Fruit fly (Drosophila melanogaster) whole organism, prepupa: ENCODE data around the gene Eo.

ENCODE experiments used
- CG10631 ChIP-seq: fragments of 200-800 bp; sonication (Bioruptor generic); optimal IDR thresholded peaks from 2 replicates; lab custom pipeline; 2016; ENCODE audit warnings: missing biosample characterization, missing genetic modification characterization
- CG11902 ChIP-seq: fragments of 200-800 bp; sonication (Bioruptor generic); optimal IDR thresholded peaks from 3 replicates; lab custom pipeline; 2016; ENCODE audit warnings: missing biosample characterization, missing genetic modification characterization
- CG6792 ChIP-seq: fragments of 200-800 bp; sonication (Bioruptor generic); optimal IDR thresholded peaks from 3 replicates; lab custom pipeline; 2016; ENCODE audit warnings: missing biosample characterization, missing genetic modification characterization
- CG6854 ChIP-seq: fragments of 200-800 bp; sonication (Bioruptor generic); optimal IDR thresholded peaks from 2 replicates; lab custom pipeline; 2017; ENCODE audit warnings: missing biosample characterization, mild to moderate bottlenecking, missing genetic modification characterization
- CG8319 ChIP-seq: fragments of 200-800 bp; sonication (Bioruptor generic); optimal IDR thresholded peaks from 3 replicates; lab custom pipeline; 2016; ENCODE audit warnings: missing biosample characterization, missing genetic modification characterization
- Gug ChIP-seq: fragments of 200-800 bp; sonication (Bioruptor generic); IDR thresholded peaks from 2 replicates; pipeline ENCODE4 v1.3.6; 2022; ENCODE audit warnings: missing biosample characterization, missing genetic modification characterization
- Hr39 ChIP-seq: fragments of 200-800 bp; sonication (Bioruptor generic); optimal IDR thresholded peaks from 2 replicates; lab custom pipeline; 2016; ENCODE audit warnings: missing biosample characterization, missing genetic modification characterization
- Lpt ChIP-seq: fragments of 200-800 bp; sonication (Bioruptor generic); optimal IDR thresholded peaks from 3 replicates; lab custom pipeline; 2016; ENCODE audit warnings: missing biosample characterization, missing genetic modification characterization
- Sox102F ChIP-seq: fragments of 200-800 bp; sonication (Bioruptor generic); optimal IDR thresholded peaks from 2 replicates; lab custom pipeline; 2016; ENCODE audit warnings: missing biosample characterization, mild to moderate bottlenecking, missing genetic modification characterization
- lz ChIP-seq: fragments of 200-800 bp; sonication (Bioruptor generic); optimal IDR thresholded peaks from 3 replicates; lab custom pipeline; 2016; ENCODE audit warnings: missing biosample characterization, missing genetic modification characterization
- salr ChIP-seq, 2 experiments: fragments of 200-800 bp; sonication (Bioruptor generic); optimal IDR thresholded peaks; 3 replicates each; lab custom pipeline; 2016 to 2018; ENCODE audit warnings: missing biosample characterization in 2 of 2, missing genetic modification characterization in 2 of 2, mild to moderate bottlenecking in 1 of 2
- ss ChIP-seq, 2 experiments: fragments of 200-800 bp; sonication (Bioruptor generic); optimal IDR thresholded peaks; 2 replicates in 1 of 2; 3 replicates in 1 of 2; lab custom pipeline; 2017 to 2018; ENCODE audit warnings: mild to moderate bottlenecking in 2 of 2, missing biosample characterization in 2 of 2, missing genetic modification characterization in 2 of 2, moderate library complexity in 1 of 2
- svp ChIP-seq: fragments of 200-800 bp; sonication (Bioruptor generic); peaks from one replicate; lab custom pipeline; 2016; ENCODE audit warnings: missing biosample characterization, missing genetic modification characterization
- topi ChIP-seq: fragments of 200-800 bp; sonication (Bioruptor generic); optimal IDR thresholded peaks from 3 replicates; lab custom pipeline; 2016; ENCODE audit warnings: missing biosample characterization, missing genetic modification characterization

- TF ChIP-seq CG8319 (GFP tag; lab: Kevin White, UChicago) (no peak), CG11902 (GFP tag; lab: Kevin White, UChicago) (no peak), Hr39 (no peak), CG6792 (GFP tag; lab: Kevin White, UChicago) (no peak), Gug (GFP tag; lab: Robert Waterston, UW) (no peak), topi (no peak), svp (GFP tag; lab: Kevin White, UChicago) (no peak), Sox102F (GFP tag; lab: Kevin White, UChicago) (no peak), ss (GFP tag; optimal IDR thresholded peaks at IDR 0.05; lab: Kevin White, UChicago) (no peak), CG6854 (GFP tag; lab: Kevin White, UChicago) (no peak), lz (GFP tag; lab: Kevin White, UChicago) (no peak), Lpt (GFP tag; lab: Kevin White, UChicago) (no peak), CG10631 (GFP tag; lab: Kevin White, UChicago) (no peak), salr (GFP tag; optimal IDR thresholded peaks at IDR 0.05; lab: Kevin White, UChicago) (no peak)
Measured at dm6 chrX:14929813-14930212, 11.2 kb upstream of the Eo start.
